Fruit fly (Drosophila melanogaster): ENCODE measurements around the gene CG4829.

The CG4829 gene

dm6 chrX:16772882-16773827, 38.3 kb upstream of the CG4829 start (continued):
- TF ChIP-seq CG4617 (GFP tag; optimal IDR thresholded peaks at IDR 0.05; ENCODE audit: borderline replicate concordance): no peak
- peak; percentile 37; the same call in 1 of the 2 replicates for TF ChIP-seq Rfx (GFP tag; IDR thresholded peaks at IDR 0.05)
- no peak for TF ChIP-seq hb (GFP tag; IDR thresholded peaks at IDR 0.05; ENCODE audit: partially characterized antibody)
- TF ChIP-seq insv (GFP tag; optimal IDR thresholded peaks at IDR 0.05): no peak
- no peak for TF ChIP-seq CG12769 (tag; optimal IDR thresholded peaks at IDR 0.05)
- no peak for TF ChIP-seq HmgD (GFP tag; optimal IDR thresholded peaks at IDR 0.05)
- peak; percentile 53 for TF ChIP-seq CG17359 (tag; optimal IDR thresholded peaks at IDR 0.05)
- peak; percentile 39 for TF ChIP-seq CG7786 (GFP tag; optimal IDR thresholded peaks at IDR 0.05)
- TF ChIP-seq C15 (GFP tag; IDR thresholded peaks at IDR 0.05): no peak
- TF ChIP-seq onecut (GFP tag; IDR thresholded peaks at IDR 0.05): peak; percentile 61
- no peak for TF ChIP-seq br (optimal IDR thresholded peaks at IDR 0.05)
- peak; percentile 5 for TF ChIP-seq CG12104 (GFP tag; optimal IDR thresholded peaks at IDR 0.05)
- TF ChIP-seq H2.0 (GFP tag; IDR thresholded peaks at IDR 0.05): peak; percentile 53; the same call in 1 of the 2 replicates
- TF ChIP-seq CG32767 (GFP tag; IDR thresholded peaks at IDR 0.05): peak; percentile 58
- peak; percentile 65 for TF ChIP-seq pum (GFP tag; optimal IDR thresholded peaks at IDR 0.05)
- TF ChIP-seq chif (GFP tag; optimal IDR thresholded peaks at IDR 0.05): peak; percentile 30 to 55
- no peak for TF ChIP-seq CG17385 (GFP tag; optimal IDR thresholded peaks at IDR 0.05)
- no peak for TF ChIP-seq CG3407 (GFP tag; optimal IDR thresholded peaks at IDR 0.05)
- TF ChIP-seq CG18476 (GFP tag; optimal IDR thresholded peaks at IDR 0.05): peak; percentile 11
- no peak for TF ChIP-seq CG7271 (tag; optimal IDR thresholded peaks at IDR 0.05)
- no peak for TF ChIP-seq sna (GFP tag; IDR thresholded peaks at IDR 0.05; ENCODE audit: partially characterized antibody)
- TF ChIP-seq Atf3 (GFP tag; optimal IDR thresholded peaks at IDR 0.05): peak; percentile 36
- TF ChIP-seq Hmr (GFP tag; optimal IDR thresholded peaks at IDR 0.05): no peak
- TF ChIP-seq tx (GFP tag; optimal IDR thresholded peaks at IDR 0.05): no peak
- TF ChIP-seq gcm2 (GFP tag; optimal IDR thresholded peaks at IDR 0.05): peak; percentile 29
- no peak for TF ChIP-seq ab (GFP tag; optimal IDR thresholded peaks at IDR 0.05)
- TF ChIP-seq kni (GFP tag; optimal IDR thresholded peaks at IDR 0.05): no peak
- TF ChIP-seq usp (GFP tag; optimal IDR thresholded peaks at IDR 0.05): no peak
- no peak for TF ChIP-seq crc (GFP tag; optimal IDR thresholded peaks at IDR 0.05)
- TF ChIP-seq CG16779 (GFP tag; IDR thresholded peaks at IDR 0.05): no peak
- no peak for TF ChIP-seq CG13123 (GFP tag; optimal IDR thresholded peaks at IDR 0.05)
- TF ChIP-seq CG10959 (GFP tag; IDR thresholded peaks at IDR 0.05): peak; percentile 78
- TF ChIP-seq lmd (GFP tag; IDR thresholded peaks at IDR 0.05): peak; percentile 65
- peak; percentile 38 for TF ChIP-seq CG15696 (tag; optimal IDR thresholded peaks at IDR 0.05)
- peak; percentile 46 for TF ChIP-seq slp2 (GFP tag; optimal IDR thresholded peaks at IDR 0.05)
- no peak for TF ChIP-seq Dfd (GFP tag; optimal IDR thresholded peaks at IDR 0.05)
- no peak for TF ChIP-seq CkIIα-i1 (GFP tag; IDR thresholded peaks at IDR 0.05)
- TF ChIP-seq CG18619 (GFP tag; optimal IDR thresholded peaks at IDR 0.05): no peak
- TF ChIP-seq stwl (tag; optimal IDR thresholded peaks at IDR 0.05): peak; percentile 1
- peak; percentile 46; the same call in 1 of the 3 replicates for TF ChIP-seq ken (GFP tag; IDR thresholded peaks at IDR 0.05)
- peak; percentile 75 for TF ChIP-seq CG7839 (tag; optimal IDR thresholded peaks at IDR 0.05)
- TF ChIP-seq otp (GFP tag; IDR thresholded peaks at IDR 0.05): peak; percentile 77
- TF ChIP-seq gcm (GFP tag; optimal IDR thresholded peaks at IDR 0.05): peak; percentile 75
- TF ChIP-seq sc (optimal IDR thresholded peaks at IDR 0.05): no peak
- TF ChIP-seq sc (GFP tag; optimal IDR thresholded peaks at IDR 0.05): no peak
- TF ChIP-seq CG17829 (tag; optimal IDR thresholded peaks at IDR 0.05): peak; percentile 56
- TF ChIP-seq Dp (GFP tag; optimal IDR thresholded peaks at IDR 0.05): no peak
- TF ChIP-seq CG4854 (GFP tag; optimal IDR thresholded peaks at IDR 0.05): peak; percentile 5
- peak; percentile 49 for TF ChIP-seq pb (GFP tag; optimal IDR thresholded peaks at IDR 0.05)
- TF ChIP-seq NK7.1 (GFP tag; optimal IDR thresholded peaks at IDR 0.05): peak; percentile 7

Measured in whole organism, embryonic.